Worm (Caenorhabditis elegans) whole organism, young adult: Measurements from ENCODE around the gene ZK512.2.

Source experiments
- F22D6.2 ChIP-seq: sonication (generic microtip); optimal IDR thresholded peaks from 2 replicates; lab custom pipeline; 2016; ENCODE audit warnings: mild to moderate bottlenecking, missing genetic modification characterization, missing compliant biosample characterization
- F57A8.1 ChIP-seq: fragments of 200-800 bp; sonication (Bioruptor generic); optimal IDR thresholded peaks from 2 replicates; lab custom pipeline; 2018; ENCODE audit warnings: mild to moderate bottlenecking, missing genetic modification characterization, moderate library complexity, missing compliant biosample characterization
- F57C9.4 ChIP-seq: sonication (generic microtip); optimal IDR thresholded peaks from 2 replicates; lab custom pipeline; 2017; ENCODE audit warnings: mild to moderate bottlenecking, missing genetic modification characterization, missing compliant biosample characterization
- ama-1 ChIP-seq, 3 experiments: fragments of 150-350 bp in 1 of 3; sonication (generic microtip) in 2 of 3; optimal IDR thresholded peaks; 2 replicates each; lab custom pipeline; 2014 to 2018; ENCODE audit warnings: missing biosample characterization in 2 of 3, missing genetic modification characterization in 2 of 3, missing genetic modification reagents in 2 of 3
- chd-7 ChIP-seq: sonication (generic microtip); optimal IDR thresholded peaks from 2 replicates; lab custom pipeline; 2016; ENCODE audit warnings: mild to moderate bottlenecking, missing genetic modification characterization, moderate library complexity, missing compliant biosample characterization
- him-1 ChIP-seq: sonication (generic microtip); optimal IDR thresholded peaks from 2 replicates; lab custom pipeline; 2016; ENCODE audit warnings: missing genotype, missing genetic modification reagents, missing genetic modification characterization, missing compliant biosample characterization
- lsy-27 ChIP-seq: sonication (generic microtip); optimal IDR thresholded peaks from 2 replicates; lab custom pipeline; 2017; ENCODE audit warnings: missing genetic modification characterization, mild to moderate bottlenecking, missing compliant biosample characterization, antibody characterized with exemption, missing genotype, borderline replicate concordance; ENCODE audit not compliant: insufficient read depth
- nfya-1 ChIP-seq: sonication (generic microtip); optimal IDR thresholded peaks from 2 replicates; lab custom pipeline; 2017; ENCODE audit warnings: antibody characterized with exemption, missing compliant biosample characterization, missing genetic modification characterization, borderline replicate concordance; ENCODE audit not compliant: insufficient read depth
- pbrm-1 ChIP-seq: fragments of 200-800 bp; sonication (Bioruptor generic); IDR thresholded peaks from 2 replicates; pipeline ENCODE4 v1.3.6; 2022; ENCODE audit warnings: missing genetic modification reagents, missing genetic modification characterization, missing compliant biosample characterization
- pha-4 ChIP-seq: fragments of 150-350 bp; sonication (generic microtip); optimal IDR thresholded peaks from 2 replicates; lab custom pipeline; 2014; ENCODE audit warnings: missing biosample characterization, missing genetic modification reagents, missing genetic modification characterization
- snpc-4 ChIP-seq, 5 experiments: fragments of 150-350 bp in 1 of 5; sonication (generic microtip) in 4 of 5; optimal IDR thresholded peaks; 2 replicates each; lab custom pipeline; 2014 to 2018; ENCODE audit warnings: missing genetic modification characterization in 5 of 5, missing biosample characterization in 3 of 5, antibody characterized with exemption in 2 of 5, mild to moderate bottlenecking in 2 of 5, missing compliant biosample characterization in 2 of 5, missing genotype in 2 of 5, moderate library complexity in 2 of 5, missing genetic modification reagents in 1 of 5
- unc-62 ChIP-seq: fragments of 150-350 bp; optimal IDR thresholded peaks from 2 replicates; lab custom pipeline; 2014; ENCODE audit warnings: missing biosample characterization, missing genetic modification reagents, missing genetic modification characterization

- TF ChIP-seq F57A8.1 (GFP tag; lab: Kevin White, UChicago) (no peak), nfya-1 (tag; lab: Kevin White, UChicago) (no peak), F57C9.4 (tag; lab: Kevin White, UChicago) (no peak), lsy-27 (tag; lab: Kevin White, UChicago) (no peak), ama-1 (optimal IDR thresholded peaks at IDR 0.05; lab: Kevin White, UChicago) (no peak), ama-1 (GFP tag; optimal IDR thresholded peaks at IDR 0.05; lab: Kevin White, UChicago) (no peak), snpc-4 (GFP tag; optimal IDR thresholded peaks at IDR 0.05; lab: Kevin White, UChicago) (no peak), snpc-4 (tag; optimal IDR thresholded peaks at IDR 0.05; lab: Kevin White, UChicago) (no peak), pbrm-1 (GFP tag; lab: Robert Waterston, UW) (no peak), unc-62 (GFP tag; lab: Kevin White, UChicago) (no peak), chd-7 (no peak), him-1 (tag; lab: Kevin White, UChicago) (no peak), pha-4 (no peak), F22D6.2 (tag; lab: Kevin White, UChicago) (no peak)
Measured at ce11 chrIII:9173239-9173638, 28.6 kb upstream of the ZK512.2 start.
